Fruit fly (Drosophila melanogaster) whole organism, embryonic: ENCODE results near the gene sky.

Experiments used
- CG10543 ChIP-seq: fragments of 200-800 bp; sonication (Bioruptor generic); optimal IDR thresholded peaks from 3 replicates; lab custom pipeline; 2017; ENCODE audit warnings: missing biosample characterization, mild to moderate bottlenecking, missing genetic modification characterization, moderate library complexity
- CG11504 ChIP-seq: fragments of 200-800 bp; sonication (Bioruptor generic); optimal IDR thresholded peaks from 3 replicates; lab custom pipeline; 2019; ENCODE audit warnings: missing biosample characterization, mild to moderate bottlenecking, missing genetic modification characterization, moderate library complexity
- CG12219 ChIP-seq: fragments of 200-800 bp; sonication (Bioruptor generic); optimal IDR thresholded peaks from 3 replicates; lab custom pipeline; 2018; ENCODE audit warnings: missing biosample characterization, mild to moderate bottlenecking, missing genetic modification characterization
- CG15269 ChIP-seq: fragments of 200-800 bp; sonication (Bioruptor generic); optimal IDR thresholded peaks from 2 replicates; lab custom pipeline; 2018; ENCODE audit warnings: missing biosample characterization, mild to moderate bottlenecking, missing genetic modification characterization, moderate library complexity
- CG17186 ChIP-seq: fragments of 200-800 bp; sonication (Bioruptor generic); optimal IDR thresholded peaks from 3 replicates; lab custom pipeline; 2017; ENCODE audit warnings: missing biosample characterization, missing genetic modification reagents, missing genetic modification characterization
- CG17385 ChIP-seq: fragments of 200-800 bp; sonication (Bioruptor generic); optimal IDR thresholded peaks from 3 replicates; lab custom pipeline; 2018; ENCODE audit warnings: missing biosample characterization, mild to moderate bottlenecking, missing genetic modification characterization
- CG17829 ChIP-seq: fragments of 200-800 bp; optimal IDR thresholded peaks from 2 replicates; lab custom pipeline; 2019; ENCODE audit warnings: missing biosample characterization, mild to moderate bottlenecking, missing genetic modification characterization, moderate library complexity
- CG18599 ChIP-seq: fragments of 200-800 bp; sonication (Bioruptor generic); optimal IDR thresholded peaks from 3 replicates; lab custom pipeline; 2017; ENCODE audit warnings: missing biosample characterization, missing genetic modification characterization, mild to moderate bottlenecking, moderate library complexity, missing genetic modification reagents
- CG2120 ChIP-seq: fragments of 200-800 bp; sonication (Bioruptor generic); optimal IDR thresholded peaks from 3 replicates; lab custom pipeline; 2016; ENCODE audit warnings: missing biosample characterization, missing genetic modification characterization
- CG2678 ChIP-seq: fragments of 200-800 bp; sonication (Bioruptor generic); optimal IDR thresholded peaks from 3 replicates; lab custom pipeline; 2019; ENCODE audit warnings: missing biosample characterization, mild to moderate bottlenecking, missing genetic modification characterization, moderate library complexity
- CG4328 ChIP-seq: fragments of 200-800 bp; sonication (Bioruptor generic); optimal IDR thresholded peaks from 3 replicates; lab custom pipeline; 2017; ENCODE audit warnings: missing biosample characterization, missing genetic modification reagents, missing genetic modification characterization
- CG4730 ChIP-seq: fragments of 200-800 bp; sonication (Bioruptor generic); IDR thresholded peaks from 2 replicates; pipeline ENCODE4 v1.3.6; 2022; ENCODE audit warnings: missing biosample characterization, missing genetic modification characterization
- CG4820 ChIP-seq: fragments of 200-800 bp; sonication (Bioruptor generic); optimal IDR thresholded peaks from 3 replicates; lab custom pipeline; 2016; ENCODE audit warnings: missing biosample characterization, missing genetic modification characterization
- CG6813 ChIP-seq: fragments of 200-800 bp; sonication (Bioruptor generic); optimal IDR thresholded peaks from 2 replicates; lab custom pipeline; 2017; ENCODE audit warnings: missing biosample characterization, missing genetic modification characterization, mild to moderate bottlenecking, moderate library complexity, missing genetic modification reagents
- CG7271 ChIP-seq: fragments of 200-800 bp; sonication (Bioruptor generic); optimal IDR thresholded peaks from 2 replicates; lab custom pipeline; 2018; ENCODE audit warnings: missing biosample characterization, mild to moderate bottlenecking, missing genetic modification characterization, moderate library complexity
- CG7556 ChIP-seq: fragments of 200-800 bp; sonication (Bioruptor generic); optimal IDR thresholded peaks from 2 replicates; lab custom pipeline; 2017; ENCODE audit warnings: missing biosample characterization, mild to moderate bottlenecking, missing genetic modification characterization
- Dbx ChIP-seq: fragments of 200-800 bp; sonication (Bioruptor generic); IDR thresholded peaks from 3 replicates; pipeline ENCODE4 v1.3.6; 2022; ENCODE audit warnings: missing biosample characterization, missing genetic modification characterization
- Ets65A ChIP-seq: fragments of 200-800 bp; sonication (Bioruptor generic); peaks from one replicate; lab custom pipeline; 2016; ENCODE audit warnings: missing biosample characterization, missing genetic modification characterization
- Fer1 ChIP-seq: fragments of 200-800 bp; sonication (Bioruptor generic); optimal IDR thresholded peaks from 2 replicates; lab custom pipeline; 2017; ENCODE audit warnings: missing biosample characterization, mild to moderate bottlenecking, missing genetic modification characterization
- Fer3 ChIP-seq: fragments of 200-800 bp; sonication (Bioruptor generic); optimal IDR thresholded peaks from 2 replicates; lab custom pipeline; 2018; ENCODE audit warnings: missing biosample characterization, mild to moderate bottlenecking, missing genetic modification characterization, moderate library complexity
- H15 ChIP-seq: fragments of 200-800 bp; sonication (Bioruptor generic); IDR thresholded peaks from 3 replicates; pipeline ENCODE4 v1.3.6; 2022; ENCODE audit warnings: missing biosample characterization, missing genetic modification characterization
- Hmr ChIP-seq: fragments of 200-800 bp; sonication (Bioruptor generic); optimal IDR thresholded peaks from 3 replicates; lab custom pipeline; 2017; ENCODE audit warnings: mild to moderate bottlenecking, missing biosample characterization, missing genetic modification reagents, missing genetic modification characterization
- Hr51 ChIP-seq, 2 experiments: fragments of 200-800 bp; sonication (Bioruptor generic); optimal IDR thresholded peaks; 2 replicates in 1 of 2; 3 replicates in 1 of 2; lab custom pipeline; 2016 to 2018; ENCODE audit warnings: missing biosample characterization in 2 of 2, missing genetic modification characterization in 2 of 2, mild to moderate bottlenecking in 1 of 2, moderate library complexity in 1 of 2
- Med ChIP-seq: fragments of 200-800 bp; sonication (Bioruptor generic); peaks from one replicate; lab custom pipeline; 2016; ENCODE audit warnings: missing biosample characterization, missing genetic modification characterization, mild to moderate bottlenecking, inconsistent platforms, moderate library complexity
- NC2β ChIP-seq: fragments of 200-800 bp; sonication (Bioruptor generic); optimal IDR thresholded peaks from 2 replicates; lab custom pipeline; 2016; ENCODE audit warnings: missing biosample characterization, missing genetic modification characterization
- NfI ChIP-seq: fragments of 200-800 bp; sonication (Bioruptor generic); optimal IDR thresholded peaks from 3 replicates; lab custom pipeline; 2018; ENCODE audit warnings: missing biosample characterization, mild to moderate bottlenecking, missing genetic modification characterization, moderate library complexity
- Oli ChIP-seq: fragments of 200-800 bp; sonication (Bioruptor generic); optimal IDR thresholded peaks from 2 replicates; lab custom pipeline; 2018; ENCODE audit warnings: missing biosample characterization, mild to moderate bottlenecking, missing genetic modification characterization, moderate library complexity
- Sox100B ChIP-seq: fragments of 200-800 bp; sonication (Bioruptor generic); optimal IDR thresholded peaks from 3 replicates; lab custom pipeline; 2018; ENCODE audit warnings: missing biosample characterization, mild to moderate bottlenecking, missing genetic modification characterization
- Xbp1 ChIP-seq: fragments of 200-800 bp; sonication (Bioruptor generic); optimal IDR thresholded peaks from 3 replicates; lab custom pipeline; 2016; ENCODE audit warnings: missing biosample characterization, mild to moderate bottlenecking, missing genetic modification characterization
- ash1 ChIP-seq: fragments of 200-800 bp; sonication (Bioruptor generic); optimal IDR thresholded peaks from 2 replicates; lab custom pipeline; 2018; ENCODE audit warnings: missing biosample characterization, mild to moderate bottlenecking, missing genetic modification characterization
- bsh ChIP-seq, 2 experiments: fragments of 200-800 bp; sonication (Bioruptor generic); optimal IDR thresholded peaks; 2 replicates each; lab custom pipeline; 2017 to 2018; ENCODE audit warnings: mild to moderate bottlenecking in 2 of 2, missing biosample characterization in 2 of 2, missing genetic modification characterization in 2 of 2, moderate library complexity in 1 of 2
- danr ChIP-seq: fragments of 200-800 bp; sonication (Bioruptor generic); IDR thresholded peaks from 2 replicates; pipeline ENCODE4 v1.3.6; 2022; ENCODE audit warnings: missing biosample characterization, missing genetic modification characterization
- dmrt99B ChIP-seq: fragments of 200-800 bp; sonication (Bioruptor generic); optimal IDR thresholded peaks from 2 replicates; lab custom pipeline; 2018; ENCODE audit warnings: missing biosample characterization, mild to moderate bottlenecking, missing genetic modification characterization, moderate library complexity
- dysf ChIP-seq: fragments of 200-800 bp; sonication (Bioruptor generic); IDR thresholded peaks from 3 replicates; pipeline ENCODE4 v1.3.6; 2022; ENCODE audit warnings: missing biosample characterization, missing genetic modification characterization
- eve ChIP-seq, 2 experiments: fragments of >200 bp; optimal IDR thresholded peaks; 2 replicates each; lab custom pipeline; 2017; ENCODE audit warnings: missing biosample characterization in 2 of 2, missing genetic modification characterization in 2 of 2
- fd96Cb ChIP-seq: fragments of 200-800 bp; sonication (Bioruptor generic); optimal IDR thresholded peaks from 2 replicates; lab custom pipeline; 2018; ENCODE audit warnings: missing biosample characterization, mild to moderate bottlenecking, missing genetic modification characterization, moderate library complexity
- jing ChIP-seq: fragments of 200-800 bp; sonication (Bioruptor generic); optimal IDR thresholded peaks from 2 replicates; lab custom pipeline; 2018; ENCODE audit warnings: missing biosample characterization, mild to moderate bottlenecking, missing genetic modification characterization
- ken ChIP-seq: fragments of 200-800 bp; sonication (Bioruptor generic); IDR thresholded peaks from 3 replicates; pipeline ENCODE4 v1.3.6; 2022; ENCODE audit warnings: missing biosample characterization, missing genetic modification characterization
- lab ChIP-seq: fragments of 200-800 bp; sonication (Bioruptor generic); optimal IDR thresholded peaks from 3 replicates; lab custom pipeline; 2017; ENCODE audit warnings: missing biosample characterization, missing genetic modification characterization, mild to moderate bottlenecking, moderate library complexity, missing genetic modification reagents
- lilli ChIP-seq: fragments of 200-800 bp; sonication (Bioruptor generic); optimal IDR thresholded peaks from 3 replicates; lab custom pipeline; 2016; ENCODE audit warnings: missing biosample characterization, missing genetic modification characterization
- lmd ChIP-seq: fragments of 200-800 bp; sonication (Bioruptor generic); IDR thresholded peaks from 2 replicates; pipeline ENCODE4 v1.3.6; 2022; ENCODE audit warnings: missing biosample characterization, missing genetic modification characterization
- prd ChIP-seq, 3 experiments: fragments of >200 bp in 2 of 3; fragments of 200-800 bp in 1 of 3; sonication (Bioruptor generic) in 1 of 3; optimal IDR thresholded peaks in 2 of 3; IDR thresholded peaks in 1 of 3; 2 replicates in 2 of 3; 3 replicates in 1 of 3; pipeline versions ENCODE4 v1.3.6 to Lab custom; 2017 to 2022; ENCODE audit warnings: missing biosample characterization in 1 of 3, missing genetic modification characterization in 1 of 3
- run ChIP-seq: fragments of 200-800 bp; sonication (Bioruptor generic); optimal IDR thresholded peaks from 3 replicates; lab custom pipeline; 2018; ENCODE audit warnings: missing biosample characterization, mild to moderate bottlenecking, missing genetic modification characterization
- so ChIP-seq: fragments of 200-800 bp; sonication (Bioruptor generic); IDR thresholded peaks from 3 replicates; pipeline ENCODE4 v1.3.6; 2022; ENCODE audit warnings: missing biosample characterization, missing genetic modification characterization
- sug ChIP-seq: fragments of 200-800 bp; optimal IDR thresholded peaks from 2 replicates; lab custom pipeline; 2019; ENCODE audit warnings: missing biosample characterization, mild to moderate bottlenecking, missing genetic modification characterization, moderate library complexity
- tin ChIP-seq: fragments of 200-800 bp; sonication (Bioruptor generic); optimal IDR thresholded peaks from 3 replicates; lab custom pipeline; 2016; ENCODE audit warnings: missing biosample characterization, missing genetic modification characterization
- unpg ChIP-seq: fragments of 200-800 bp; sonication (Bioruptor generic); optimal IDR thresholded peaks from 3 replicates; lab custom pipeline; 2018; ENCODE audit warnings: missing biosample characterization, mild to moderate bottlenecking, missing genetic modification characterization, moderate library complexity
- zen ChIP-seq: fragments of 200-800 bp; sonication (Bioruptor generic); optimal IDR thresholded peaks from 3 replicates; lab custom pipeline; 2018; ENCODE audit warnings: missing biosample characterization, mild to moderate bottlenecking, missing genetic modification characterization, moderate library complexity
- zfh1 ChIP-seq: fragments of 200-800 bp; sonication (Bioruptor generic); IDR thresholded peaks from 3 replicates; pipeline ENCODE4 v1.3.6; 2022; ENCODE audit warnings: missing biosample characterization, missing genetic modification characterization

Gene sky

dm6 chr2L:20951320-20951719, 32.6 kb upstream of the sky start (continued):
- TF ChIP-seq dysf (GFP tag; lab: Robert Waterston, UW) (peak; percentile 36; the same call in 1 of the 3 replicates), tin (GFP tag; lab: Kevin White, UChicago) (no peak), CG18599 (GFP tag; lab: Kevin White, UChicago) (peak; percentile 72), Xbp1 (GFP tag; lab: Kevin White, UChicago) (peak; percentile 7), Hmr (GFP tag; lab: Kevin White, UChicago) (peak; percentile 25), NC2β (GFP tag; lab: Kevin White, UChicago) (no peak), Fer1 (GFP tag; lab: Kevin White, UChicago) (peak; percentile 62), lilli (no peak), fd96Cb (peak; percentile 22), lmd (GFP tag; lab: Robert Waterston, UW) (peak; percentile 22), CG4820 (GFP tag; lab: Kevin White, UChicago) (no peak), ash1 (GFP tag; lab: Kevin White, UChicago) (no peak), bsh (GFP tag; optimal IDR thresholded peaks at IDR 0.05; lab: Kevin White, UChicago) (peak in 1 of 2 experiments; percentile 37), zfh1 (GFP tag; lab: Robert Waterston, UW) (0 out of 3 replicates have a peak, but pooled peaks have one; percentile 26), jing (peak; percentile 1), Ets65A (GFP tag; lab: Kevin White, UChicago) (peak; percentile 88), run (tag; lab: Kevin White, UChicago) (peak; percentile 9), H15 (GFP tag; lab: Robert Waterston, UW) (peak; percentile 26; the same call in 1 of the 3 replicates), CG7556 (GFP tag; lab: Kevin White, UChicago) (peak; percentile 31), CG7271 (tag; lab: Kevin White, UChicago) (no peak), unpg (GFP tag; lab: Kevin White, UChicago) (peak; percentile 42), danr (no peak), Oli (tag; lab: Kevin White, UChicago) (peak; percentile 38), CG2678 (tag; lab: Kevin White, UChicago) (peak; percentile 68), CG4328 (peak; percentile 10), zen (no peak), CG17829 (tag; lab: Kevin White, UChicago) (peak; percentile 10), Dbx (0 out of 3 replicates have a peak, but pooled peaks have one; percentile 26), sug (peak; percentile 3), CG6813 (GFP tag; lab: Kevin White, UChicago) (peak; percentile 16), CG10543 (GFP tag; lab: Kevin White, UChicago) (peak; percentile 24), CG17186 (GFP tag; lab: Kevin White, UChicago) (no peak), CG11504 (tag; lab: Kevin White, UChicago) (peak; percentile 58), lab (GFP tag; lab: Kevin White, UChicago) (peak; percentile 57), CG15269 (peak; percentile 36), CG2120 (GFP tag; lab: Kevin White, UChicago) (peak; percentile 16), prd (optimal IDR thresholded peaks at IDR 0.05; lab: Kevin White, UChicago) (no peak), prd (GFP tag; IDR thresholded peaks at IDR 0.05; lab: Robert Waterston, UW) (0 out of 3 replicates have a peak, but pooled peaks have one; percentile 14), NfI (GFP tag; lab: Kevin White, UChicago) (peak; percentile 5), Med (GFP tag; lab: Kevin White, UChicago) (peak; percentile 43), Sox100B (GFP tag; lab: Kevin White, UChicago) (peak; percentile 39), CG4730 (GFP tag; lab: Robert Waterston, UW) (no peak), dmrt99B (tag; lab: Kevin White, UChicago) (peak; percentile 71), so (GFP tag; lab: Robert Waterston, UW) (no peak), CG12219 (GFP tag; lab: Kevin White, UChicago) (peak; percentile 28), eve (GFP tag; optimal IDR thresholded peaks at IDR 0.05; lab: Kevin White, UChicago) (peak in 1 of 2 experiments; percentile 39), Hr51 (GFP tag; optimal IDR thresholded peaks at IDR 0.05; lab: Kevin White, UChicago) (peak in 1 of 2 experiments; percentile 34), ken (GFP tag; lab: Robert Waterston, UW) (no peak), Fer3 (tag; lab: Kevin White, UChicago) (peak; percentile 5), CG17385 (GFP tag; lab: Kevin White, UChicago) (peak; percentile 27)
